Worm (Caenorhabditis elegans): Measurements from ENCODE around the gene sra-32.
A peak's percentile ranks its signal among the peaks of the same experiment; 100 is the strongest.

The sra-32 gene

DNA sequence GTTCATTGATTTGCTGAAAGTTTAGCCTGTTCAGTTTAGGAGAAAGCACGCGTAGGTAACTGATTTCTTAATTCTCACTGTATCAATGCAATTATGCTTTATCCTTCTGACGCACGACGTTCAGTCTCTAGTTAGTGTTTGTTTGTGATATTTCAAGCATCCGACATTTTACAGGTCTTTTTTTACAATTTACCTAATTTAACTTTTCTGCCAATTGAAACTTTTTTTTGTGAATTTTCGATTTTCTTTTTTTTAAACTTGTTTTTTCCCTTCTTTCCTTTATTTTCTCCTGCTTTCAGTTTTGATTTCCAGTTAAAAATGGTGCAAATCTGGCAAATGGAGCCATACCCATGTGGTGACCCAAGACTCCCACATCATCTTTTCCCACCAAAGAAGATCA, 19.0 kb upstream of the sra-32 start, which contains the start of gene K07E1.1:
K07E1.1 (plus strand) TSS at position 301 of the 400 bp plus-strand sequence.
- TF ChIP-seq ztf-4 (tag; optimal IDR thresholded peaks at IDR 0.05) = no peak
- no peak for TF ChIP-seq aly-2 (tag; optimal IDR thresholded peaks at IDR 0.05)
- no peak for TF ChIP-seq ceh-9 (tag; optimal IDR thresholded peaks at IDR 0.05)
- no peak for TF ChIP-seq nhr-23 (tag; optimal IDR thresholded peaks at IDR 0.05)
- no peak for TF ChIP-seq ceh-28 (tag; optimal IDR thresholded peaks at IDR 0.05)
- no peak for TF ChIP-seq nhr-11 (tag; optimal IDR thresholded peaks at IDR 0.05)
- TF ChIP-seq sea-2 (GFP tag; optimal IDR thresholded peaks at IDR 0.05) = no peak
- no peak for TF ChIP-seq fkh-10 (GFP tag; optimal IDR thresholded peaks at IDR 0.05)
- no peak for TF ChIP-seq nhr-28 (tag; optimal IDR thresholded peaks at IDR 0.05)
- no peak for TF ChIP-seq skn-1 (tag; optimal IDR thresholded peaks at IDR 0.05)
- no peak for TF ChIP-seq nhr-43 (tag; optimal IDR thresholded peaks at IDR 0.05; ENCODE audit: poor library complexity, severe bottlenecking)
- no peak for TF ChIP-seq ceh-16 (tag; optimal IDR thresholded peaks at IDR 0.05)

- TF ChIP-seq egl-27 (tag; optimal IDR thresholded peaks at IDR 0.05) (no peak), unc-39 (tag; optimal IDR thresholded peaks at IDR 0.05) (no peak), nhr-28 (tag; optimal IDR thresholded peaks at IDR 0.05) (no peak), fkh-2 (tag; optimal IDR thresholded peaks at IDR 0.05) (no peak), jun-1 (tag; optimal IDR thresholded peaks at IDR 0.05) (no peak), lin-39 (tag; optimal IDR thresholded peaks at IDR 0.05) (no peak), fkh-10 (GFP tag; optimal IDR thresholded peaks at IDR 0.05) (no peak), elt-3 (tag; optimal IDR thresholded peaks at IDR 0.05) (no peak), nhr-23 (tag; optimal IDR thresholded peaks at IDR 0.05) (no peak), hmg-11 (tag; optimal IDR thresholded peaks at IDR 0.05) (no peak), ceh-16 (tag; optimal IDR thresholded peaks at IDR 0.05) (no peak), nhr-67 (tag; optimal IDR thresholded peaks at IDR 0.05) (no peak), ama-1 (optimal IDR thresholded peaks at IDR 0.05) (no peak), nhr-77 (tag; optimal IDR thresholded peaks at IDR 0.05) (no peak), zag-1 (tag; optimal IDR thresholded peaks at IDR 0.05) (no peak), ceh-82 (tag; optimal IDR thresholded peaks at IDR 0.05) (no peak), nhr-25 (tag; optimal IDR thresholded peaks at IDR 0.05) (no peak), lin-15B (tag; optimal IDR thresholded peaks at IDR 0.05) (no peak)
Observed at ce11 chrII:4549983-4550572, 18.3 kb upstream of the sra-32 start.

- no peak for TF ChIP-seq aly-2 (tag; optimal IDR thresholded peaks at IDR 0.05)
- TF ChIP-seq nhr-25 (tag; optimal IDR thresholded peaks at IDR 0.05) = peak; percentile 28
- TF ChIP-seq nfya-1 (tag; optimal IDR thresholded peaks at IDR 0.05; ENCODE audit: insufficient read depth) = no peak
Observed at ce11 chrII:4548408-4548807, 16.6 kb upstream of the sra-32 start.

ce11 chrII:4543568-4543967, 11.8 kb upstream of the sra-32 start, which contains the start of gene sra-34:
TSS of gene sra-34 (minus strand) at chrII:4543668.
- TF ChIP-seq egl-27 (tag; optimal IDR thresholded peaks at IDR 0.05) (no peak), nhr-43 (tag; optimal IDR thresholded peaks at IDR 0.05; ENCODE audit: poor library complexity, severe bottlenecking) (no peak), lsy-12 (tag; optimal IDR thresholded peaks at IDR 0.05) (no peak), sea-2 (GFP tag; optimal IDR thresholded peaks at IDR 0.05) (no peak), pha-4 (tag; optimal IDR thresholded peaks at IDR 0.05) (no peak), lin-39 (tag; optimal IDR thresholded peaks at IDR 0.05) (no peak), nhr-12 (tag; optimal IDR thresholded peaks at IDR 0.05) (no peak), elt-3 (tag; optimal IDR thresholded peaks at IDR 0.05) (no peak), fkh-2 (tag; optimal IDR thresholded peaks at IDR 0.05) (no peak), pqm-1 (tag; optimal IDR thresholded peaks at IDR 0.05) (no peak), ZK546.5 (tag; optimal IDR thresholded peaks at IDR 0.05) (no peak), ceh-82 (tag; optimal IDR thresholded peaks at IDR 0.05) (no peak), hmg-11 (tag; optimal IDR thresholded peaks at IDR 0.05) (no peak), tbx-2 (tag; optimal IDR thresholded peaks at IDR 0.05) (no peak), nhr-11 (tag; optimal IDR thresholded peaks at IDR 0.05) (no peak), nhr-237 (tag; optimal IDR thresholded peaks at IDR 0.05) (no peak)

ce11 chrII:4540631-4541030, 8.9 kb upstream of the sra-32 start, which contains the start of gene sra-36:
TSS of gene sra-36 (minus strand) at chrII:4540731.
- no peak for TF ChIP-seq tbx-2 (tag; optimal IDR thresholded peaks at IDR 0.05)
- TF ChIP-seq nhr-25 (tag; optimal IDR thresholded peaks at IDR 0.05) = no peak
- TF ChIP-seq nfya-1 (tag; optimal IDR thresholded peaks at IDR 0.05; ENCODE audit: insufficient read depth) = no peak
- TF ChIP-seq ceh-16 (tag; optimal IDR thresholded peaks at IDR 0.05) = no peak
- TF ChIP-seq nhr-77 (tag; optimal IDR thresholded peaks at IDR 0.05) = no peak
- no peak for TF ChIP-seq unc-62 (GFP tag; optimal IDR thresholded peaks at IDR 0.05)
- TF ChIP-seq mml-1 (tag; optimal IDR thresholded peaks at IDR 0.05) = no peak
- no peak for TF ChIP-seq daf-12 (tag; optimal IDR thresholded peaks at IDR 0.05)
- no peak for TF ChIP-seq ceh-9 (tag; optimal IDR thresholded peaks at IDR 0.05)
- TF ChIP-seq nhr-76 (tag; optimal IDR thresholded peaks at IDR 0.05) = no peak
- TF ChIP-seq nhr-43 (tag; optimal IDR thresholded peaks at IDR 0.05; ENCODE audit: poor library complexity, severe bottlenecking) = no peak
- TF ChIP-seq jun-1 (tag; optimal IDR thresholded peaks at IDR 0.05) = no peak
- no peak for TF ChIP-seq nhr-237 (tag; optimal IDR thresholded peaks at IDR 0.05)
- no peak for TF ChIP-seq sea-2 (GFP tag; optimal IDR thresholded peaks at IDR 0.05)
- TF ChIP-seq nhr-67 (tag; optimal IDR thresholded peaks at IDR 0.05) = no peak
- TF ChIP-seq egl-27 (tag; optimal IDR thresholded peaks at IDR 0.05) = no peak
- TF ChIP-seq ceh-82 (tag; optimal IDR thresholded peaks at IDR 0.05) = no peak
- TF ChIP-seq lsy-12 (tag; optimal IDR thresholded peaks at IDR 0.05) = no peak
